Fruit fly (Drosophila melanogaster) whole organism, embryonic: ENCODE measurements around the gene PIG-U.

Experiments used
- Aef1 ChIP-seq: fragments of 200-800 bp; sonication (Bioruptor generic); IDR thresholded peaks from 3 replicates; pipeline ENCODE4 v1.3.6; 2022; ENCODE audit warnings: missing biosample characterization, missing genetic modification characterization
- Bgb ChIP-seq: fragments of 200-800 bp; sonication (Bioruptor generic); IDR thresholded peaks from 2 replicates; pipeline ENCODE4 v1.3.6; 2022; ENCODE audit warnings: missing biosample characterization, missing genetic modification characterization; ENCODE audit not compliant: partially characterized antibody
- C15 ChIP-seq: fragments of 200-800 bp; sonication (Bioruptor generic); IDR thresholded peaks from 3 replicates; pipeline ENCODE4 v1.3.6; 2022; ENCODE audit warnings: missing biosample characterization, missing genetic modification characterization
- CG10321 ChIP-seq: fragments of 200-800 bp; sonication (Bioruptor generic); IDR thresholded peaks from 2 replicates; pipeline ENCODE4 v1.3.6; 2022; ENCODE audit warnings: missing biosample characterization, missing genetic modification characterization
- CG11456 ChIP-seq: fragments of 200-800 bp; sonication (Bioruptor generic); IDR thresholded peaks from 3 replicates; pipeline ENCODE4 v1.3.6; 2022; ENCODE audit warnings: missing biosample characterization, missing genetic modification characterization
- CG12104 ChIP-seq: fragments of 200-800 bp; sonication (Bioruptor generic); optimal IDR thresholded peaks from 3 replicates; lab custom pipeline; 2016; ENCODE audit warnings: missing biosample characterization, missing genetic modification characterization
- CG13123 ChIP-seq: fragments of 200-800 bp; sonication (Bioruptor generic); optimal IDR thresholded peaks from 2 replicates; lab custom pipeline; 2016; ENCODE audit warnings: missing biosample characterization, missing genetic modification characterization
- CG13624 ChIP-seq: fragments of 200-800 bp; sonication (Bioruptor generic); optimal IDR thresholded peaks from 2 replicates; lab custom pipeline; 2016; ENCODE audit warnings: missing biosample characterization, missing genetic modification characterization
- CG14014 ChIP-seq: fragments of 200-800 bp; sonication (Bioruptor generic); IDR thresholded peaks from 2 replicates; pipeline ENCODE4 v1.3.6; 2022; ENCODE audit warnings: missing biosample characterization, missing genetic modification characterization
- CG1602 ChIP-seq: fragments of 200-800 bp; sonication (Bioruptor generic); optimal IDR thresholded peaks from 3 replicates; lab custom pipeline; 2016; ENCODE audit warnings: missing biosample characterization, missing genetic modification characterization
- CG17186 ChIP-seq: fragments of 200-800 bp; sonication (Bioruptor generic); optimal IDR thresholded peaks from 3 replicates; lab custom pipeline; 2017; ENCODE audit warnings: missing biosample characterization, missing genetic modification reagents, missing genetic modification characterization
- CG17912 ChIP-seq: fragments of 200-800 bp; sonication (Bioruptor generic); optimal IDR thresholded peaks from 2 replicates; lab custom pipeline; 2018; ENCODE audit warnings: missing biosample characterization, mild to moderate bottlenecking, missing genetic modification characterization
- CG18011 ChIP-seq: fragments of 200-800 bp; sonication (Bioruptor generic); optimal IDR thresholded peaks from 2 replicates; lab custom pipeline; 2017; ENCODE audit warnings: missing biosample characterization, missing genetic modification characterization, mild to moderate bottlenecking, moderate library complexity, missing genotype
- CG30403 ChIP-seq: fragments of 200-800 bp; sonication (Bioruptor generic); optimal IDR thresholded peaks from 3 replicates; lab custom pipeline; 2016; ENCODE audit warnings: missing biosample characterization, missing genetic modification characterization
- CG5180 ChIP-seq: fragments of 200-800 bp; sonication (Bioruptor generic); optimal IDR thresholded peaks from 3 replicates; lab custom pipeline; 2017; ENCODE audit warnings: missing biosample characterization, missing genetic modification characterization, mild to moderate bottlenecking, moderate library complexity, missing genetic modification reagents
- CG9437 ChIP-seq: fragments of 200-800 bp; sonication (Bioruptor generic); optimal IDR thresholded peaks from 2 replicates; lab custom pipeline; 2018; ENCODE audit warnings: missing biosample characterization, mild to moderate bottlenecking, missing genetic modification characterization
- Camta ChIP-seq: fragments of 200-800 bp; sonication (Bioruptor generic); optimal IDR thresholded peaks from 2 replicates; lab custom pipeline; 2016; ENCODE audit warnings: missing biosample characterization, missing genetic modification characterization
- Dad ChIP-seq: fragments of 200-800 bp; sonication (Bioruptor generic); optimal IDR thresholded peaks from 3 replicates; lab custom pipeline; 2016; ENCODE audit warnings: missing biosample characterization, missing genetic modification characterization
- Doc2 ChIP-seq: fragments of 200-800 bp; sonication (Bioruptor generic); IDR thresholded peaks from 2 replicates; pipeline ENCODE4 v1.3.6; 2022; ENCODE audit warnings: missing biosample characterization, missing genetic modification characterization
- Eip74EF ChIP-seq, 2 experiments: fragments of 200-800 bp in 1 of 2; fragments of >200 bp in 1 of 2; sonication (Bioruptor generic) in 1 of 2; optimal IDR thresholded peaks; 2 replicates each; lab custom pipeline; 2017 to 2019; ENCODE audit warnings: missing biosample characterization in 2 of 2, missing genetic modification characterization in 2 of 2, mild to moderate bottlenecking in 1 of 2, moderate library complexity in 1 of 2
- Fer3 ChIP-seq: fragments of 200-800 bp; sonication (Bioruptor generic); optimal IDR thresholded peaks from 2 replicates; lab custom pipeline; 2018; ENCODE audit warnings: missing biosample characterization, mild to moderate bottlenecking, missing genetic modification characterization, moderate library complexity
- HLH3B ChIP-seq: fragments of 200-800 bp; sonication (Bioruptor generic); IDR thresholded peaks from 2 replicates; pipeline ENCODE4 v1.3.6; 2022; ENCODE audit warnings: missing biosample characterization, missing genetic modification characterization
- Hr3 ChIP-seq: fragments of 200-800 bp; sonication (Bioruptor generic); optimal IDR thresholded peaks from 3 replicates; lab custom pipeline; 2016; ENCODE audit warnings: missing biosample characterization, missing genetic modification characterization
- Sox100B ChIP-seq: fragments of 200-800 bp; sonication (Bioruptor generic); optimal IDR thresholded peaks from 3 replicates; lab custom pipeline; 2018; ENCODE audit warnings: missing biosample characterization, mild to moderate bottlenecking, missing genetic modification characterization
- Sox102F ChIP-seq: fragments of 200-800 bp; sonication (Bioruptor generic); optimal IDR thresholded peaks from 2 replicates; lab custom pipeline; 2018; ENCODE audit warnings: missing biosample characterization, mild to moderate bottlenecking, missing genetic modification characterization, moderate library complexity
- Taf1 ChIP-seq: fragments of 200-800 bp; sonication (Bioruptor generic); IDR thresholded peaks from 2 replicates; pipeline ENCODE4 v1.3.6; 2022; ENCODE audit warnings: missing biosample characterization, missing genetic modification characterization
- Trl ChIP-seq, 3 experiments: fragments of >200 bp in 2 of 3; fragments of 200-800 bp in 1 of 3; sonication (Bioruptor generic) in 1 of 3; optimal IDR thresholded peaks; 2 replicates in 1 of 3; 3 replicates in 2 of 3; lab custom pipeline; 2016 to 2017; ENCODE audit warnings: missing biosample characterization in 1 of 3, missing genetic modification characterization in 1 of 3
- btn ChIP-seq: fragments of 200-800 bp; sonication (Bioruptor generic); optimal IDR thresholded peaks from 2 replicates; lab custom pipeline; 2016; ENCODE audit warnings: missing biosample characterization, missing genetic modification characterization
- cad ChIP-seq: fragments of >200 bp; optimal IDR thresholded peaks from 2 replicates; lab custom pipeline; 2017; ENCODE audit warnings: missing biosample characterization, missing genetic modification characterization
- chn ChIP-seq: fragments of 200-800 bp; sonication (Bioruptor generic); optimal IDR thresholded peaks from 2 replicates; lab custom pipeline; 2016; ENCODE audit warnings: missing biosample characterization, missing genetic modification characterization
- crc ChIP-seq: fragments of 200-800 bp; sonication (Bioruptor generic); optimal IDR thresholded peaks from 2 replicates; lab custom pipeline; 2016; ENCODE audit warnings: missing biosample characterization, missing genetic modification characterization
- ems ChIP-seq: fragments of 200-800 bp; sonication (Bioruptor generic); optimal IDR thresholded peaks from 3 replicates; lab custom pipeline; 2016; ENCODE audit warnings: missing biosample characterization, missing genetic modification characterization
- ewg ChIP-seq: fragments of 200-800 bp; sonication (Bioruptor generic); optimal IDR thresholded peaks from 3 replicates; lab custom pipeline; 2017; ENCODE audit warnings: mild to moderate bottlenecking, missing biosample characterization, missing genetic modification reagents, missing genetic modification characterization
- fru ChIP-seq: fragments of >200 bp; optimal IDR thresholded peaks from 2 replicates; lab custom pipeline; 2017
- grau ChIP-seq: fragments of 200-800 bp; optimal IDR thresholded peaks from 3 replicates; lab custom pipeline; 2019; ENCODE audit warnings: missing biosample characterization, mild to moderate bottlenecking, missing genetic modification characterization, moderate library complexity
- grn ChIP-seq: fragments of 200-800 bp; sonication (Bioruptor generic); optimal IDR thresholded peaks from 3 replicates; lab custom pipeline; 2017; ENCODE audit warnings: missing biosample characterization, missing genetic modification characterization
- h ChIP-seq: fragments of >200 bp; optimal IDR thresholded peaks from 2 replicates; lab custom pipeline; 2017
- knrl ChIP-seq: fragments of 200-800 bp; sonication (Bioruptor generic); IDR thresholded peaks from 3 replicates; pipeline ENCODE4 v1.3.6; 2022; ENCODE audit warnings: missing biosample characterization, missing genetic modification characterization; ENCODE audit not compliant: partially characterized antibody
- lmd ChIP-seq: fragments of 200-800 bp; sonication (Bioruptor generic); IDR thresholded peaks from 2 replicates; pipeline ENCODE4 v1.3.6; 2022; ENCODE audit warnings: missing biosample characterization, missing genetic modification characterization
- nerfin-2 ChIP-seq: fragments of 200-800 bp; sonication (Bioruptor generic); IDR thresholded peaks from 2 replicates; pipeline ENCODE4 v1.3.6; 2022; ENCODE audit warnings: missing biosample characterization, missing genetic modification characterization; ENCODE audit not compliant: partially characterized antibody
- odd ChIP-seq: fragments of 200-800 bp; sonication (Bioruptor generic); optimal IDR thresholded peaks from 2 replicates; lab custom pipeline; 2017; ENCODE audit warnings: missing biosample characterization, mild to moderate bottlenecking, missing genetic modification characterization
- schlank ChIP-seq: fragments of 200-800 bp; sonication (Bioruptor generic); optimal IDR thresholded peaks from 2 replicates; lab custom pipeline; 2018; ENCODE audit warnings: missing biosample characterization, mild to moderate bottlenecking, missing genetic modification characterization
- stwl ChIP-seq: fragments of 200-800 bp; sonication (Bioruptor generic); optimal IDR thresholded peaks from 3 replicates; lab custom pipeline; 2018; ENCODE audit warnings: missing biosample characterization, mild to moderate bottlenecking, missing genetic modification characterization, moderate library complexity
- tio ChIP-seq: fragments of 200-800 bp; sonication (Bioruptor generic); optimal IDR thresholded peaks from 2 replicates; lab custom pipeline; 2017; ENCODE audit warnings: missing biosample characterization, missing genetic modification characterization, inconsistent platforms
- usp ChIP-seq: fragments of >200 bp; optimal IDR thresholded peaks from 2 replicates; lab custom pipeline; 2017; ENCODE audit warnings: missing biosample characterization, missing genetic modification characterization
- wdn ChIP-seq: fragments of 200-800 bp; sonication (Bioruptor generic); IDR thresholded peaks from 2 replicates; pipeline ENCODE4 v1.3.6; 2022; ENCODE audit warnings: missing biosample characterization, missing genetic modification characterization

PIG-U gene

dm6 chr2L:8514748-8515147 lies at the start of gene PIG-U, which contains the start of gene CG13097 (continued):
- TF ChIP-seq nerfin-2 (GFP tag; lab: Robert Waterston, UW) = peak; percentile 77
- no peak for TF ChIP-seq Trl (optimal IDR thresholded peaks at IDR 0.05; lab: Kevin White, UChicago)
- peak; percentile 63 for TF ChIP-seq Trl (GFP tag; optimal IDR thresholded peaks at IDR 0.05; lab: Kevin White, UChicago)
- TF ChIP-seq fru (lab: Kevin White, UChicago) = no peak
- peak; percentile 33 for TF ChIP-seq odd (GFP tag; lab: Kevin White, UChicago)
- peak; percentile 95 for TF ChIP-seq knrl (GFP tag; lab: Robert Waterston, UW)
- peak; percentile 44 for TF ChIP-seq crc (GFP tag; lab: Kevin White, UChicago)
- peak; percentile 88 for TF ChIP-seq Aef1 (GFP tag; lab: Robert Waterston, UW)
- peak; percentile 82 for TF ChIP-seq CG1602 (GFP tag; lab: Kevin White, UChicago)
- no peak for TF ChIP-seq Doc2 (GFP tag; lab: Robert Waterston, UW)
- TF ChIP-seq CG9437 (GFP tag; lab: Kevin White, UChicago) = peak; percentile 46
- TF ChIP-seq Fer3 (tag; lab: Kevin White, UChicago) = peak; percentile 77
- TF ChIP-seq cad (GFP tag; lab: Kevin White, UChicago) = no peak
- TF ChIP-seq CG12104 (GFP tag; lab: Kevin White, UChicago) = peak; percentile 57
- peak; percentile 85 for TF ChIP-seq Bgb (GFP tag; lab: Robert Waterston, UW)
- TF ChIP-seq Hr3 (GFP tag; lab: Kevin White, UChicago) = peak; percentile 77
- TF ChIP-seq CG18011 (GFP tag; lab: Kevin White, UChicago) = peak; percentile 72
- peak; percentile 88 for TF ChIP-seq ems (GFP tag; lab: Kevin White, UChicago)
- no peak for TF ChIP-seq Sox102F
- TF ChIP-seq h (lab: Kevin White, UChicago) = no peak
- peak; percentile 26 for TF ChIP-seq CG17186 (GFP tag; lab: Kevin White, UChicago)
- peak; percentile 82 for TF ChIP-seq Dad (GFP tag; lab: Kevin White, UChicago)
- TF ChIP-seq CG10321 (GFP tag; lab: Robert Waterston, UW) = peak; percentile 40; the same call in 1 of the 2 replicates
- peak; percentile 14 for TF ChIP-seq btn (GFP tag; lab: Kevin White, UChicago)
- no peak for TF ChIP-seq grn (GFP tag; lab: Kevin White, UChicago)
- TF ChIP-seq tio = no peak
- peak; percentile 70 for TF ChIP-seq Taf1 (GFP tag; lab: Robert Waterston, UW)
- TF ChIP-seq wdn (GFP tag; lab: Robert Waterston, UW) = peak; percentile 78; the same call in 1 of the 2 replicates
- TF ChIP-seq stwl (tag; lab: Kevin White, UChicago) = peak; percentile 74
- TF ChIP-seq lmd (GFP tag; lab: Robert Waterston, UW) = peak; percentile 72

- no peak for TF ChIP-seq C15
- no peak for TF ChIP-seq chn (GFP tag; lab: Kevin White, UChicago)
- no peak for TF ChIP-seq HLH3B (GFP tag; lab: Robert Waterston, UW)
- TF ChIP-seq usp = no peak
- TF ChIP-seq ewg (GFP tag; lab: Kevin White, UChicago) = no peak
- no peak for TF ChIP-seq Camta (GFP tag; lab: Kevin White, UChicago)
- TF ChIP-seq schlank (tag; lab: Kevin White, UChicago) = no peak
- peak; percentile 95 for TF ChIP-seq CG5180 (GFP tag; lab: Kevin White, UChicago)
- no peak for TF ChIP-seq CG14014 (GFP tag; lab: Robert Waterston, UW)
- TF ChIP-seq grau (tag; lab: Kevin White, UChicago) = peak; percentile 28
- no peak for TF ChIP-seq Eip74EF (GFP tag; optimal IDR thresholded peaks at IDR 0.05; lab: Kevin White, UChicago)
- TF ChIP-seq Sox100B (GFP tag; lab: Kevin White, UChicago) = no peak
- no peak for TF ChIP-seq CG17912 (GFP tag; lab: Kevin White, UChicago)
- no peak for TF ChIP-seq CG13624
- no peak for TF ChIP-seq CG11456 (GFP tag; lab: Robert Waterston, UW)
- TF ChIP-seq CG30403 = no peak
- TF ChIP-seq CG13123 (GFP tag; lab: Kevin White, UChicago) = no peak
These were observed 48.3 kb upstream of the PIG-U start, which contains the start of gene dachs for dm6 chr2L:8466643-8467042. dachs (plus strand) TSS chr2L:8466817.
